Fruit fly (Drosophila melanogaster) S2 (cell line): ENCODE measurements around the gene Doa.

ENCODE experiments used
- CG8478 ChIP-seq: fragments of >200 bp; optimal IDR thresholded peaks from 2 replicates; lab custom pipeline; 2018
- CTCF ChIP-seq, 2 experiments: fragments of >200 bp; optimal IDR thresholded peaks; 2 replicates each; lab custom pipeline; 2018

DNA sequence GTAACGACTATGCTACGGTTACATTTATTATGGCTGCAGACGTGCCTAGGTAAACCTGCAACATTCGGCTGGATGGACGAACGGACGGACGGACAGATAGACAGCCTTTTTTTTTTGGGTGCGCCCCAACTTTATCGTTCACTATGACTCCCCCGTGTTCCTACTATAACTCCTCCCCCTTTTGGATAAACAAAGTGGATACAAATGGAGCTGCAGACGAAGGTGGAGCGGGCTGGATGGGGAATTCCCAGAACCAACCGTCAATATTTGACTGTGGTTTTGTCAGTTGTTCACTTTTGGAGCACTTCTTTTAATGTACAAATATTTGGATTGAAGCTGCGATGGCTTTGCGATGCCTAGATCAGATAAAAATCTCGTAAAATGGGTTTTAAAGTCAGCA, 31.7 kb upstream of the Doa start:
- TF ChIP-seq CTCF (optimal IDR thresholded peaks at IDR 0.05; lab: Kevin White, UChicago) (no peak), CG8478 (lab: Kevin White, UChicago) (no peak)
